Fruit fly (Drosophila melanogaster) whole organism, wandering third instar larva: ENCODE measurements around the gene Rpn3.

Source experiments
- Abd-B ChIP-seq: fragments of >200 bp; optimal IDR thresholded peaks from 2 replicates; lab custom pipeline; 2017; ENCODE audit warnings: missing biosample characterization, missing genetic modification characterization
- CG32264 ChIP-seq: fragments of 200-800 bp; sonication (Bioruptor generic); optimal IDR thresholded peaks from 2 replicates; lab custom pipeline; 2016; ENCODE audit warnings: missing biosample characterization, missing genetic modification characterization
- CG9705 ChIP-seq: fragments of 200-800 bp; sonication (Bioruptor generic); optimal IDR thresholded peaks from 2 replicates; lab custom pipeline; 2018; ENCODE audit warnings: missing biosample characterization, mild to moderate bottlenecking, missing genetic modification characterization
- CrebA ChIP-seq: fragments of 200-800 bp; sonication (Bioruptor generic); optimal IDR thresholded peaks from 2 replicates; lab custom pipeline; 2016; ENCODE audit warnings: missing biosample characterization, mild to moderate bottlenecking, missing genetic modification characterization, borderline replicate concordance
- Dfd ChIP-seq: fragments of >200 bp; optimal IDR thresholded peaks from 2 replicates; lab custom pipeline; 2017; ENCODE audit warnings: missing biosample characterization, missing genetic modification characterization
- Dif ChIP-seq: fragments of 200-275, 200-300 bp; sonication (Bioruptor generic); optimal IDR thresholded peaks from 2 replicates; lab custom pipeline; 2018; ENCODE audit warnings: missing biosample characterization, missing genetic modification characterization; ENCODE audit not compliant: partially characterized antibody
- GATAd ChIP-seq: sonication (Bioruptor generic); optimal IDR thresholded peaks from 2 replicates; lab custom pipeline; 2016; ENCODE audit warnings: missing biosample characterization, missing genetic modification characterization
- HLH106 ChIP-seq: fragments of 200-800 bp; optimal IDR thresholded peaks from 3 replicates; lab custom pipeline; 2019; ENCODE audit warnings: missing biosample characterization, mild to moderate bottlenecking, missing genetic modification characterization, moderate library complexity
- Hnf4 ChIP-seq: fragments of 200-800 bp; sonication (Bioruptor generic); optimal IDR thresholded peaks from 2 replicates; lab custom pipeline; 2016; ENCODE audit warnings: missing biosample characterization, mild to moderate bottlenecking, missing genetic modification characterization
- Hr78 ChIP-seq: fragments of >200 bp; optimal IDR thresholded peaks from 2 replicates; lab custom pipeline; 2017; ENCODE audit warnings: missing biosample characterization, missing genetic modification characterization
- Hr83 ChIP-seq: fragments of 200-300 bp; sonication (Bioruptor generic); optimal IDR thresholded peaks from 2 replicates; lab custom pipeline; 2016; ENCODE audit warnings: missing biosample characterization, mild to moderate bottlenecking, missing genetic modification characterization, moderate library complexity; ENCODE audit not compliant: poor library complexity, severe bottlenecking
- Jra ChIP-seq: sonication (Bioruptor generic); optimal IDR thresholded peaks from 2 replicates; lab custom pipeline; 2016; ENCODE audit warnings: missing biosample characterization, missing genetic modification characterization
- Mio ChIP-seq: sonication (Bioruptor generic); optimal IDR thresholded peaks from 2 replicates; lab custom pipeline; 2016; ENCODE audit warnings: missing biosample characterization, missing genetic modification characterization
- Myc ChIP-seq: fragments of >200 bp; optimal IDR thresholded peaks from 2 replicates; lab custom pipeline; 2017
- N ChIP-seq: fragments of >200 bp; optimal IDR thresholded peaks from 2 replicates; lab custom pipeline; 2018; ENCODE audit warnings: missing biosample characterization, missing external identifiers, missing genetic modification characterization
- OdsH ChIP-seq: fragments of 200-800 bp; sonication (Bioruptor generic); optimal IDR thresholded peaks from 2 replicates; lab custom pipeline; 2016; ENCODE audit warnings: missing biosample characterization, mild to moderate bottlenecking, missing genetic modification characterization
- Rel ChIP-seq, 2 experiments: fragments of 200-800 bp; sonication (Bioruptor generic) in 1 of 2; optimal IDR thresholded peaks; 2 replicates in 1 of 2; 3 replicates in 1 of 2; lab custom pipeline; 2016 to 2019; ENCODE audit warnings: mild to moderate bottlenecking in 2 of 2, missing biosample characterization in 2 of 2, missing genetic modification characterization in 2 of 2, moderate library complexity in 1 of 2
- Sp1 ChIP-seq: fragments of 200-800 bp; sonication (Bioruptor generic); optimal IDR thresholded peaks from 3 replicates; lab custom pipeline; 2019; ENCODE audit warnings: missing biosample characterization, mild to moderate bottlenecking, missing genetic modification characterization, moderate library complexity
- Vsx2 ChIP-seq: fragments of 200-300, 225-300 bp; sonication (Bioruptor generic); optimal IDR thresholded peaks from 2 replicates; lab custom pipeline; 2018; ENCODE audit warnings: missing biosample characterization, missing genetic modification characterization; ENCODE audit not compliant: partially characterized antibody
- br ChIP-seq: fragments of 200-800 bp; sonication (Bioruptor generic); optimal IDR thresholded peaks from 2 replicates; lab custom pipeline; 2016; ENCODE audit warnings: missing biosample characterization, missing genetic modification characterization
- brk ChIP-seq: fragments of 200-800 bp; sonication (Bioruptor generic); optimal IDR thresholded peaks from 2 replicates; lab custom pipeline; 2016; ENCODE audit warnings: missing biosample characterization, mild to moderate bottlenecking, missing genetic modification characterization
- dl ChIP-seq, 2 experiments: fragments of 175-275, 200-275 bp in 1 of 2; fragments of 200-275 bp in 1 of 2; sonication (Bioruptor generic); optimal IDR thresholded peaks; lab custom pipeline; 2018; ENCODE audit warnings: mild to moderate bottlenecking in 2 of 2, missing biosample characterization in 2 of 2, missing genetic modification characterization in 2 of 2, moderate library complexity in 2 of 2; ENCODE audit not compliant: partially characterized antibody in 2 of 2, insufficient read depth in 1 of 2
- dmrt93B ChIP-seq: fragments of 200-800 bp; sonication (Bioruptor generic); optimal IDR thresholded peaks from 2 replicates; lab custom pipeline; 2018; ENCODE audit warnings: missing biosample characterization, mild to moderate bottlenecking, missing genetic modification characterization
- dsf ChIP-seq: sonication (Bioruptor generic); optimal IDR thresholded peaks from 2 replicates; lab custom pipeline; 2016; ENCODE audit warnings: missing biosample characterization, missing genetic modification characterization, borderline replicate concordance
- ey ChIP-seq: fragments of 200-800 bp; sonication (Bioruptor generic); optimal IDR thresholded peaks from 2 replicates; lab custom pipeline; 2016; ENCODE audit warnings: missing biosample characterization, missing genetic modification characterization
- foxo ChIP-seq, 2 experiments: fragments of 200-800 bp; sonication (Bioruptor generic); optimal IDR thresholded peaks; 2 replicates in 1 of 2; 3 replicates in 1 of 2; lab custom pipeline; 2016 to 2017; ENCODE audit warnings: missing biosample characterization in 2 of 2, missing genetic modification characterization in 2 of 2
- fru ChIP-seq: fragments of 200-800 bp; sonication (Bioruptor generic); optimal IDR thresholded peaks from 3 replicates; lab custom pipeline; 2016; ENCODE audit warnings: missing biosample characterization, mild to moderate bottlenecking, missing genetic modification characterization
- h ChIP-seq: fragments of 200-800 bp; sonication (Bioruptor generic); optimal IDR thresholded peaks from 3 replicates; lab custom pipeline; 2016; ENCODE audit warnings: missing biosample characterization, mild to moderate bottlenecking, missing genetic modification characterization
- jim ChIP-seq: fragments of 175-275, 200-325 bp; sonication (Bioruptor generic); optimal IDR thresholded peaks from 2 replicates; lab custom pipeline; 2016; ENCODE audit warnings: missing biosample characterization, mild to moderate bottlenecking, missing genetic modification characterization
- lola ChIP-seq: fragments of >200 bp; optimal IDR thresholded peaks from 2 replicates; lab custom pipeline; 2017; ENCODE audit warnings: missing biosample characterization, missing genetic modification characterization
- pan ChIP-seq: fragments of >200 bp; optimal IDR thresholded peaks from 2 replicates; lab custom pipeline; 2017
- psq ChIP-seq: fragments of 200-800 bp; sonication (Bioruptor generic); optimal IDR thresholded peaks from 3 replicates; lab custom pipeline; 2017; ENCODE audit warnings: missing biosample characterization, mild to moderate bottlenecking, missing genetic modification characterization, moderate library complexity
- rgr ChIP-seq: fragments of 200-800 bp; sonication (Bioruptor generic); optimal IDR thresholded peaks from 3 replicates; lab custom pipeline; 2016; ENCODE audit warnings: missing biosample characterization, mild to moderate bottlenecking, missing genetic modification characterization
- sage ChIP-seq: fragments of 200-800 bp; sonication (Bioruptor generic); optimal IDR thresholded peaks from 2 replicates; lab custom pipeline; 2016; ENCODE audit warnings: missing biosample characterization, mild to moderate bottlenecking, missing genetic modification characterization
- sv ChIP-seq: fragments of 200-800 bp; sonication (Bioruptor generic); optimal IDR thresholded peaks from 3 replicates; lab custom pipeline; 2016; ENCODE audit warnings: missing biosample characterization, missing genetic modification characterization
- tai ChIP-seq: sonication (Bioruptor generic); optimal IDR thresholded peaks from 2 replicates; lab custom pipeline; 2016; ENCODE audit warnings: missing biosample characterization, missing genetic modification characterization
- usp ChIP-seq: fragments of >200 bp; optimal IDR thresholded peaks from 2 replicates; lab custom pipeline; 2017; ENCODE audit warnings: missing biosample characterization, missing genetic modification characterization
- woc ChIP-seq: sonication (Bioruptor generic); optimal IDR thresholded peaks from 2 replicates; lab custom pipeline; 2016; ENCODE audit warnings: missing biosample characterization, mild to moderate bottlenecking, missing genetic modification characterization

Rpn3 gene

dm6 chr2L:19011895-19012645, 39.5 kb upstream of the Rpn3 start (continued):
- no peak for TF ChIP-seq GATAd (GFP tag; lab: Kevin White, UChicago)
- TF ChIP-seq psq: peak; percentile 48
- TF ChIP-seq tai (GFP tag; lab: Kevin White, UChicago): no peak
- TF ChIP-seq Rel (GFP tag; optimal IDR thresholded peaks at IDR 0.05; lab: Kevin White, UChicago): no peak
- TF ChIP-seq Rel (tag; optimal IDR thresholded peaks at IDR 0.05; lab: Kevin White, UChicago): no peak
- peak; percentile 76 for TF ChIP-seq br (GFP tag; lab: Kevin White, UChicago)
- peak; percentile 68 for TF ChIP-seq woc
- TF ChIP-seq ey (GFP tag; lab: Kevin White, UChicago): peak; percentile 81
- no peak for TF ChIP-seq lola
- no peak for TF ChIP-seq dl (GFP tag; optimal IDR thresholded peaks at IDR 0.05; lab: Kevin White, UChicago; ENCODE audit: insufficient read depth in 1 of 2, partially characterized antibody in 2 of 2)
- TF ChIP-seq, all 38 proteins: peak for 16

dm6 chr2L:19012776-19013328, 38.7 kb upstream of the Rpn3 start:
- no peak for TF ChIP-seq lola
- no peak for TF ChIP-seq Mio
- no peak for TF ChIP-seq Jra (GFP tag; lab: Kevin White, UChicago)
- no peak for TF ChIP-seq HLH106
- no peak for TF ChIP-seq rgr
- TF ChIP-seq tai (GFP tag; lab: Kevin White, UChicago): no peak
- TF ChIP-seq foxo (GFP tag; optimal IDR thresholded peaks at IDR 0.05; lab: Kevin White, UChicago): no peak
- TF ChIP-seq Rel (GFP tag; optimal IDR thresholded peaks at IDR 0.05; lab: Kevin White, UChicago): no peak
- no peak for TF ChIP-seq Rel (tag; optimal IDR thresholded peaks at IDR 0.05; lab: Kevin White, UChicago)
- TF ChIP-seq brk (GFP tag; lab: Kevin White, UChicago): no peak
- TF ChIP-seq psq: no peak
- TF ChIP-seq Hr78 (GFP tag; lab: Kevin White, UChicago): no peak
- TF ChIP-seq sage (GFP tag; lab: Kevin White, UChicago): no peak
- TF ChIP-seq CG9705 (GFP tag; lab: Kevin White, UChicago): no peak
- no peak for TF ChIP-seq Hr83
- no peak for TF ChIP-seq Vsx2
- TF ChIP-seq usp: no peak
- TF ChIP-seq dsf: no peak
- no peak for TF ChIP-seq Sp1 (GFP tag; lab: Kevin White, UChicago)
- no peak for TF ChIP-seq ey (GFP tag; lab: Kevin White, UChicago)
- TF ChIP-seq Dif (GFP tag; lab: Kevin White, UChicago): no peak
- TF ChIP-seq, all 38 proteins: peak for 0

dm6 chr2L:19014032-19014880, 37.3 kb upstream of the Rpn3 start:
- TF ChIP-seq Hr83: no peak
- peak; percentile 14 for TF ChIP-seq rgr
- no peak for TF ChIP-seq GATAd (GFP tag; lab: Kevin White, UChicago)
- TF ChIP-seq CG32264: no peak
- TF ChIP-seq Sp1 (GFP tag; lab: Kevin White, UChicago): peak; percentile 67
- no peak for TF ChIP-seq Myc
- no peak for TF ChIP-seq brk (GFP tag; lab: Kevin White, UChicago)
- TF ChIP-seq Abd-B (GFP tag; lab: Kevin White, UChicago): no peak
- TF ChIP-seq psq: peak; percentile 10
- TF ChIP-seq sv (GFP tag; lab: Kevin White, UChicago): peak; percentile 38
- peak; percentile 2 for TF ChIP-seq CG9705 (GFP tag; lab: Kevin White, UChicago)
- no peak for TF ChIP-seq Hnf4 (GFP tag; lab: Kevin White, UChicago)
- no peak for TF ChIP-seq jim (GFP tag; lab: Kevin White, UChicago)
- TF ChIP-seq lola: no peak
- no peak for TF ChIP-seq usp
- TF ChIP-seq Dif (GFP tag; lab: Kevin White, UChicago): no peak
- TF ChIP-seq Vsx2: no peak
- peak; percentile 35 for TF ChIP-seq h (GFP tag; lab: Kevin White, UChicago)
- TF ChIP-seq fru (GFP tag; lab: Kevin White, UChicago): peak; percentile 28
- no peak for TF ChIP-seq Jra (GFP tag; lab: Kevin White, UChicago)
- TF ChIP-seq Mio: no peak
- TF ChIP-seq ey (GFP tag; lab: Kevin White, UChicago): no peak
- no peak for TF ChIP-seq Hr78 (GFP tag; lab: Kevin White, UChicago)
- TF ChIP-seq OdsH (GFP tag; lab: Kevin White, UChicago): peak; percentile 27
- no peak for TF ChIP-seq woc
- no peak for TF ChIP-seq dsf
- TF ChIP-seq br (GFP tag; lab: Kevin White, UChicago): peak; percentile 3
- peak in 1 of 2 experiments; percentile 40 for TF ChIP-seq foxo (GFP tag; optimal IDR thresholded peaks at IDR 0.05; lab: Kevin White, UChicago)
- TF ChIP-seq sage (GFP tag; lab: Kevin White, UChicago): no peak
- no peak for TF ChIP-seq N (GFP tag; lab: Kevin White, UChicago)
- TF ChIP-seq pan (lab: Kevin White, UChicago): no peak
- no peak for TF ChIP-seq tai (GFP tag; lab: Kevin White, UChicago)
- no peak for TF ChIP-seq Dfd (GFP tag; lab: Kevin White, UChicago)
- TF ChIP-seq dmrt93B (GFP tag; lab: Kevin White, UChicago): peak; percentile 39
- no peak for TF ChIP-seq Rel (GFP tag; optimal IDR thresholded peaks at IDR 0.05; lab: Kevin White, UChicago)
- TF ChIP-seq Rel (tag; optimal IDR thresholded peaks at IDR 0.05; lab: Kevin White, UChicago): no peak
- TF ChIP-seq CrebA (GFP tag; lab: Kevin White, UChicago): no peak
- TF ChIP-seq HLH106: peak; percentile 61
